Fruit fly (Drosophila melanogaster) whole organism, embryonic: ENCODE results near the gene CG9150.

Experiments used
- BEAF-32 ChIP-seq: fragments of 200-800 bp; sonication (Bioruptor generic); optimal IDR thresholded peaks from 3 replicates; lab custom pipeline; 2017; ENCODE audit warnings: missing biosample characterization, missing genetic modification characterization, mild to moderate bottlenecking, moderate library complexity, missing genetic modification reagents
- CG11398 ChIP-seq: fragments of 200-800 bp; sonication (Bioruptor generic); optimal IDR thresholded peaks from 2 replicates; lab custom pipeline; 2016; ENCODE audit warnings: missing biosample characterization, missing genetic modification characterization
- CG13287 ChIP-seq: fragments of 200-800 bp; sonication (Bioruptor generic); IDR thresholded peaks from 2 replicates; pipeline ENCODE4 v1.3.6; 2022; ENCODE audit warnings: missing biosample characterization, missing genetic modification characterization; ENCODE audit not compliant: partially characterized antibody
- CG13894 ChIP-seq: fragments of 200-800 bp; sonication (Bioruptor generic); optimal IDR thresholded peaks from 3 replicates; lab custom pipeline; 2018; ENCODE audit warnings: missing biosample characterization, mild to moderate bottlenecking, missing genetic modification characterization, moderate library complexity
- CG15601 ChIP-seq: fragments of 200-800 bp; sonication (Bioruptor generic); optimal IDR thresholded peaks from 3 replicates; lab custom pipeline; 2019; ENCODE audit warnings: missing biosample characterization, mild to moderate bottlenecking, missing genetic modification characterization, moderate library complexity
- CG15696 ChIP-seq: fragments of 200-800 bp; sonication (Bioruptor generic); optimal IDR thresholded peaks from 2 replicates; lab custom pipeline; 2019; ENCODE audit warnings: missing biosample characterization, mild to moderate bottlenecking, missing genetic modification characterization, moderate library complexity
- CG2199 ChIP-seq: fragments of 200-800 bp; sonication (Bioruptor generic); IDR thresholded peaks from 3 replicates; pipeline ENCODE4 v1.3.6; 2022; ENCODE audit warnings: missing biosample characterization, missing genetic modification characterization
- CG4404 ChIP-seq: fragments of 200-800 bp; sonication (Bioruptor generic); IDR thresholded peaks from 2 replicates; pipeline ENCODE4 v1.3.6; 2022; ENCODE audit warnings: missing biosample characterization, missing genetic modification characterization
- CG4424 ChIP-seq: fragments of 200-800 bp; sonication (Bioruptor generic); optimal IDR thresholded peaks from 3 replicates; lab custom pipeline; 2016; ENCODE audit warnings: missing biosample characterization, missing genetic modification characterization
- CG4820 ChIP-seq: fragments of 200-800 bp; sonication (Bioruptor generic); optimal IDR thresholded peaks from 3 replicates; lab custom pipeline; 2016; ENCODE audit warnings: missing biosample characterization, missing genetic modification characterization
- CG5180 ChIP-seq: fragments of 200-800 bp; sonication (Bioruptor generic); optimal IDR thresholded peaks from 3 replicates; lab custom pipeline; 2017; ENCODE audit warnings: missing biosample characterization, missing genetic modification characterization, mild to moderate bottlenecking, moderate library complexity, missing genetic modification reagents
- CG6689 ChIP-seq: fragments of 200-800 bp; sonication (Bioruptor generic); IDR thresholded peaks from 2 replicates; pipeline ENCODE4 v1.3.6; 2022; ENCODE audit warnings: missing biosample characterization, missing genetic modification characterization
- CG7786 ChIP-seq: fragments of 200-800 bp; sonication (Bioruptor generic); optimal IDR thresholded peaks from 2 replicates; lab custom pipeline; 2016; ENCODE audit warnings: missing biosample characterization, missing genetic modification characterization
- CG7987 ChIP-seq: fragments of 200-800 bp; sonication (Bioruptor generic); optimal IDR thresholded peaks from 2 replicates; lab custom pipeline; 2018; ENCODE audit warnings: missing biosample characterization, mild to moderate bottlenecking, missing genetic modification characterization, moderate library complexity
- CG8290 ChIP-seq, 3 experiments: fragments of 200-800 bp; sonication (Bioruptor generic); optimal IDR thresholded peaks; 2 replicates each; lab custom pipeline; 2016 to 2019; ENCODE audit warnings: missing biosample characterization in 3 of 3, missing genetic modification characterization in 3 of 3, mild to moderate bottlenecking in 2 of 3, moderate library complexity in 1 of 3
- Dek ChIP-seq: fragments of 200-800 bp; sonication (Bioruptor generic); optimal IDR thresholded peaks from 3 replicates; lab custom pipeline; 2019; ENCODE audit warnings: missing biosample characterization, mild to moderate bottlenecking, missing genetic modification characterization, moderate library complexity
- Ets97D ChIP-seq: fragments of 200-800 bp; sonication (Bioruptor generic); optimal IDR thresholded peaks from 3 replicates; lab custom pipeline; 2016; ENCODE audit warnings: missing biosample characterization, missing genetic modification characterization
- HmgZ ChIP-seq: fragments of 200-800 bp; sonication (Bioruptor generic); optimal IDR thresholded peaks from 2 replicates; lab custom pipeline; 2018; ENCODE audit warnings: missing biosample characterization, mild to moderate bottlenecking, missing genetic modification characterization
- MTF-1 ChIP-seq: fragments of 200-800 bp; sonication (Bioruptor generic); optimal IDR thresholded peaks from 2 replicates; lab custom pipeline; 2018; ENCODE audit warnings: missing biosample characterization, mild to moderate bottlenecking, missing genetic modification characterization, borderline replicate concordance
- Max ChIP-seq: fragments of 200-800 bp; sonication (Bioruptor generic); optimal IDR thresholded peaks from 2 replicates; lab custom pipeline; 2016; ENCODE audit warnings: missing biosample characterization, mild to moderate bottlenecking, missing genetic modification characterization
- PHDP ChIP-seq: fragments of 200-800 bp; sonication (Bioruptor generic); optimal IDR thresholded peaks from 3 replicates; lab custom pipeline; 2018; ENCODE audit warnings: missing biosample characterization, mild to moderate bottlenecking, missing genetic modification characterization, moderate library complexity
- Pdp1 ChIP-seq, 2 experiments: fragments of 200-800 bp; sonication (Bioruptor generic); optimal IDR thresholded peaks; 3 replicates each; lab custom pipeline; 2016; ENCODE audit warnings: missing biosample characterization in 2 of 2, missing genetic modification characterization in 2 of 2, mild to moderate bottlenecking in 1 of 2, moderate library complexity in 1 of 2
- Stat92E ChIP-seq, 3 experiments: fragments of >200 bp in 2 of 3; fragments of 200-800 bp in 1 of 3; sonication (Bioruptor generic) in 1 of 3; optimal IDR thresholded peaks; 2 replicates each; lab custom pipeline; 2017 to 2019; ENCODE audit warnings: missing biosample characterization in 3 of 3, missing genetic modification characterization in 3 of 3, mild to moderate bottlenecking in 1 of 3, moderate library complexity in 1 of 3
- abd-A ChIP-seq: fragments of 200-800 bp; sonication (Bioruptor generic); optimal IDR thresholded peaks from 3 replicates; lab custom pipeline; 2019; ENCODE audit warnings: missing biosample characterization, mild to moderate bottlenecking, missing genetic modification characterization, moderate library complexity
- al ChIP-seq: fragments of 200-800 bp; sonication (Bioruptor generic); IDR thresholded peaks from 2 replicates; pipeline ENCODE4 v1.3.6; 2022; ENCODE audit warnings: missing biosample characterization, missing genetic modification characterization
- cg ChIP-seq: fragments of 200-800 bp; sonication (Bioruptor generic); optimal IDR thresholded peaks from 3 replicates; lab custom pipeline; 2019; ENCODE audit warnings: missing biosample characterization, mild to moderate bottlenecking, missing genetic modification characterization, moderate library complexity
- chif ChIP-seq, 2 experiments: fragments of 200-800 bp; sonication (Bioruptor generic); optimal IDR thresholded peaks; 3 replicates each; lab custom pipeline; 2016; ENCODE audit warnings: missing biosample characterization in 2 of 2, missing genetic modification characterization in 2 of 2
- chinmo ChIP-seq: fragments of 200-800 bp; sonication (Bioruptor generic); IDR thresholded peaks from 4 replicates; pipeline ENCODE4 v1.3.6; 2022; ENCODE audit warnings: missing biosample characterization, missing genetic modification characterization; ENCODE audit not compliant: partially characterized antibody
- chm ChIP-seq: fragments of 200-800 bp; sonication (Bioruptor generic); IDR thresholded peaks from 2 replicates; pipeline ENCODE4 v1.3.6; 2022; ENCODE audit warnings: missing biosample characterization, missing genetic modification characterization
- crol ChIP-seq: fragments of 200-800 bp; sonication (Bioruptor generic); IDR thresholded peaks from 2 replicates; pipeline ENCODE4 v1.3.6; 2022; ENCODE audit warnings: missing biosample characterization, missing genetic modification characterization
- cwo ChIP-seq: fragments of 200-800 bp; sonication (Bioruptor generic); optimal IDR thresholded peaks from 3 replicates; lab custom pipeline; 2017; ENCODE audit warnings: missing biosample characterization, missing genetic modification characterization, mild to moderate bottlenecking, moderate library complexity, missing genetic modification reagents
- gem ChIP-seq: fragments of 200-800 bp; sonication (Bioruptor generic); optimal IDR thresholded peaks from 2 replicates; lab custom pipeline; 2019; ENCODE audit warnings: missing biosample characterization, mild to moderate bottlenecking, missing genetic modification characterization, moderate library complexity
- gfzf ChIP-seq: fragments of 200-800 bp; sonication (Bioruptor generic); optimal IDR thresholded peaks from 2 replicates; lab custom pipeline; 2016; ENCODE audit warnings: missing biosample characterization, mild to moderate bottlenecking, missing genetic modification characterization, moderate library complexity
- klu ChIP-seq: fragments of 200-800 bp; sonication (Bioruptor generic); IDR thresholded peaks from 2 replicates; pipeline ENCODE4 v1.3.6; 2022; ENCODE audit warnings: missing biosample characterization, missing genetic modification characterization
- nerfin-2 ChIP-seq: fragments of 200-800 bp; sonication (Bioruptor generic); IDR thresholded peaks from 2 replicates; pipeline ENCODE4 v1.3.6; 2022; ENCODE audit warnings: missing biosample characterization, missing genetic modification characterization; ENCODE audit not compliant: partially characterized antibody
- oc ChIP-seq: fragments of 200-800 bp; sonication (Bioruptor generic); optimal IDR thresholded peaks from 2 replicates; lab custom pipeline; 2018; ENCODE audit warnings: missing biosample characterization, mild to moderate bottlenecking, missing genetic modification characterization, moderate library complexity
- otp ChIP-seq: fragments of 200-800 bp; sonication (Bioruptor generic); IDR thresholded peaks from 3 replicates; pipeline ENCODE4, ENCODE4 v1.3.6; 2022; ENCODE audit warnings: missing biosample characterization, missing genetic modification characterization
- pita ChIP-seq: fragments of 200-800 bp; sonication (Bioruptor generic); optimal IDR thresholded peaks from 2 replicates; lab custom pipeline; 2017; ENCODE audit warnings: missing biosample characterization, mild to moderate bottlenecking, missing genetic modification characterization
- psq ChIP-seq: fragments of 200-800 bp; sonication (Bioruptor generic); optimal IDR thresholded peaks from 2 replicates; lab custom pipeline; 2017; ENCODE audit warnings: missing biosample characterization, missing genetic modification characterization
- ro ChIP-seq: fragments of 200-800 bp; sonication (Bioruptor generic); IDR thresholded peaks from 2 replicates; pipeline ENCODE4 v1.3.6; 2022; ENCODE audit warnings: missing biosample characterization, missing genetic modification characterization
- sd ChIP-seq: fragments of 200-800 bp; sonication (Bioruptor generic); optimal IDR thresholded peaks from 3 replicates; lab custom pipeline; 2018; ENCODE audit warnings: missing biosample characterization, mild to moderate bottlenecking, missing genetic modification characterization, moderate library complexity
- sens ChIP-seq: fragments of 200-800 bp; sonication (Bioruptor generic); peaks from one replicate; lab custom pipeline; 2016; ENCODE audit warnings: missing biosample characterization, missing genetic modification characterization
- sqz ChIP-seq: fragments of 200-800 bp; sonication (Bioruptor generic); optimal IDR thresholded peaks from 3 replicates; lab custom pipeline; 2018; ENCODE audit warnings: missing biosample characterization, mild to moderate bottlenecking, missing genetic modification characterization
- tap ChIP-seq: fragments of 200-800 bp; optimal IDR thresholded peaks from 3 replicates; lab custom pipeline; 2019; ENCODE audit warnings: missing biosample characterization, mild to moderate bottlenecking, missing genetic modification characterization, moderate library complexity
- tgo ChIP-seq: fragments of 200-800 bp; sonication (Bioruptor generic); IDR thresholded peaks from 3 replicates; pipeline ENCODE4 v1.3.6; 2022; ENCODE audit warnings: missing biosample characterization, missing genetic modification characterization
- tin ChIP-seq: fragments of 200-800 bp; sonication (Bioruptor generic); optimal IDR thresholded peaks from 3 replicates; lab custom pipeline; 2016; ENCODE audit warnings: missing biosample characterization, missing genetic modification characterization
- z ChIP-seq: fragments of 200-800 bp; sonication (Bioruptor generic); IDR thresholded peaks from 3 replicates; pipeline ENCODE4 v1.3.6; 2022; ENCODE audit warnings: missing biosample characterization, missing genetic modification characterization
- zf30C ChIP-seq: fragments of 200-800 bp; sonication (Bioruptor generic); optimal IDR thresholded peaks from 3 replicates; lab custom pipeline; 2018; ENCODE audit warnings: missing biosample characterization, mild to moderate bottlenecking, missing genetic modification characterization
- zfh2 ChIP-seq: fragments of 200-800 bp; sonication (Bioruptor generic); optimal IDR thresholded peaks from 2 replicates; lab custom pipeline; 2016; ENCODE audit warnings: missing biosample characterization, missing genetic modification characterization

CG9150 gene

dm6 chr2L:6076829-6077364 is 8.5 kb upstream of the CG9150 start (continued):
- TF ChIP-seq CG4404, result no peak
- no peak for TF ChIP-seq Ets97D
- TF ChIP-seq klu (GFP tag; lab: Robert Waterston, UW), result no peak
- TF ChIP-seq gem (tag; lab: Kevin White, UChicago), result no peak
- peak; percentile 27; the same call in 1 of the 2 replicates for TF ChIP-seq crol
- TF ChIP-seq pita, result no peak
- peak; percentile 10; the same call in 1 of the 2 replicates for TF ChIP-seq CG6689 (GFP tag; lab: Robert Waterston, UW)
- no peak for TF ChIP-seq tap (tag; lab: Kevin White, UChicago)
- TF ChIP-seq HmgZ (tag; lab: Kevin White, UChicago), result no peak
- no peak for TF ChIP-seq al (GFP tag; lab: Robert Waterston, UW)
- TF ChIP-seq CG13894 (tag; lab: Kevin White, UChicago), result peak; percentile 99
- TF ChIP-seq nerfin-2 (GFP tag; lab: Robert Waterston, UW), result no peak
- no peak for TF ChIP-seq abd-A (tag; lab: Kevin White, UChicago)
- no peak for TF ChIP-seq CG15696 (tag; lab: Kevin White, UChicago)
- TF ChIP-seq chif (GFP tag; optimal IDR thresholded peaks at IDR 0.05; lab: Kevin White, UChicago), result no peak
- no peak for TF ChIP-seq Max (GFP tag; lab: Kevin White, UChicago)
- TF ChIP-seq CG11398 (GFP tag; lab: Kevin White, UChicago), result no peak
- TF ChIP-seq BEAF-32 (GFP tag; lab: Kevin White, UChicago), result no peak
- no peak for TF ChIP-seq CG7786
- no peak for TF ChIP-seq tgo
- TF ChIP-seq CG2199 (GFP tag; lab: Robert Waterston, UW), result no peak
- TF ChIP-seq ro (GFP tag; lab: Robert Waterston, UW), result no peak
- no peak for TF ChIP-seq MTF-1 (GFP tag; lab: Kevin White, UChicago)
- no peak for TF ChIP-seq zf30C (GFP tag; lab: Kevin White, UChicago)
- TF ChIP-seq Stat92E (GFP tag; optimal IDR thresholded peaks at IDR 0.05; lab: Kevin White, UChicago), result no peak
- no peak for TF ChIP-seq tin (GFP tag; lab: Kevin White, UChicago)
- no peak for TF ChIP-seq cwo (GFP tag; lab: Kevin White, UChicago)
- TF ChIP-seq CG8290 (GFP tag; optimal IDR thresholded peaks at IDR 0.05; lab: Kevin White, UChicago), result no peak
- no peak for TF ChIP-seq CG8290 (tag; optimal IDR thresholded peaks at IDR 0.05; lab: Kevin White, UChicago)
- TF ChIP-seq cg (GFP tag; lab: Kevin White, UChicago), result no peak
- TF ChIP-seq PHDP (tag; lab: Kevin White, UChicago), result no peak
- TF ChIP-seq CG7987 (GFP tag; lab: Kevin White, UChicago), result no peak
- TF ChIP-seq CG4820 (GFP tag; lab: Kevin White, UChicago), result no peak
- 0 out of 3 replicates have a peak, but pooled peaks have one; percentile 10 for TF ChIP-seq otp
- TF ChIP-seq gfzf (GFP tag; lab: Kevin White, UChicago), result no peak

- peak; percentile 90 for TF ChIP-seq sqz (GFP tag; lab: Kevin White, UChicago)
- peak; percentile 40 for TF ChIP-seq CG5180 (GFP tag; lab: Kevin White, UChicago)
- no peak for TF ChIP-seq oc (tag; lab: Kevin White, UChicago)
- TF ChIP-seq PHDP (tag; lab: Kevin White, UChicago), result no peak
- peak; percentile 81; the same call in 2 of the 4 replicates for TF ChIP-seq chinmo
- peak; percentile 8; the same call in 1 of the 2 replicates for TF ChIP-seq CG13287 (GFP tag; lab: Robert Waterston, UW)
- TF ChIP-seq CG15601 (tag; lab: Kevin White, UChicago), result no peak
- TF ChIP-seq zfh2, result no peak
- TF ChIP-seq Dek, result no peak
- TF ChIP-seq CG4424 (GFP tag; lab: Kevin White, UChicago), result no peak
- peak; percentile 32; the same call in 1 of the 2 replicates for TF ChIP-seq chm (GFP tag; lab: Robert Waterston, UW)
- peak; percentile 12 for TF ChIP-seq abd-A (tag; lab: Kevin White, UChicago)
- no peak for TF ChIP-seq psq
- TF ChIP-seq sens (GFP tag; lab: Kevin White, UChicago), result no peak
- TF ChIP-seq sd (tag; lab: Kevin White, UChicago), result peak; percentile 1
- TF ChIP-seq zf30C (GFP tag; lab: Kevin White, UChicago), result no peak
- peak; percentile 97 for TF ChIP-seq z
- TF ChIP-seq Pdp1 (GFP tag; optimal IDR thresholded peaks at IDR 0.05; lab: Kevin White, UChicago), result peak in 1 of 2 experiments; percentile 98
Measured at dm6 chr2L:6076143-6076542, 7.7 kb upstream of the CG9150 start.
